Fruit fly (Drosophila melanogaster) ovary, adult (tissue): ENCODE measurements around the gene CG7724.

Experiments
- CG17801 ChIP-seq: fragments of 200-800 bp; optimal IDR thresholded peaks from 2 replicates; lab custom pipeline; 2019; ENCODE audit warnings: missing biosample characterization, mild to moderate bottlenecking, missing genetic modification characterization, moderate library complexity; ENCODE audit not compliant: partially characterized antibody

The CG7724 gene

DNA sequence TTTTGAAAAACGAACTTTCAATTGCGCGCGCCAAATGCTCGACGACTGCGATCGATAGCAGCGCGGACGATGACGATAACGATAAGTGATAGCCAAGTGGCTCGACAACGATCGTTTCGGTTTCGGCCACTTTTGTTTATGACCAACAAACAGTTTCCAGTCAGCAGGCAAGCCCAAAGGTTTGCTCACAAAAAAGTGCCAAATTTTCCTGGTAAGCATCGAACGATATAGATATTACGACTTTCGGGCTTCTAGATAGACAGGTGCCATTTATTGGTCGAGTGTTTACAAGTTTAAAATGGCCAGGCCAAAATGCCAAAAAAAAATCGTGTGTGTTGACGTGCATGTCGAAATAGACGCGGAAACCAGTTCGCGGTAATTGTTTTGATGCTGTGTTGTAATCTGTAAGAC, at the start of gene CG7724:
TSS of gene CG7724 (plus strand) at position 147 of the 411 bp plus-strand sequence.
- TF ChIP-seq CG17801 (GFP tag; lab: Kevin White, UChicago) = peak; percentile 5

DNA sequence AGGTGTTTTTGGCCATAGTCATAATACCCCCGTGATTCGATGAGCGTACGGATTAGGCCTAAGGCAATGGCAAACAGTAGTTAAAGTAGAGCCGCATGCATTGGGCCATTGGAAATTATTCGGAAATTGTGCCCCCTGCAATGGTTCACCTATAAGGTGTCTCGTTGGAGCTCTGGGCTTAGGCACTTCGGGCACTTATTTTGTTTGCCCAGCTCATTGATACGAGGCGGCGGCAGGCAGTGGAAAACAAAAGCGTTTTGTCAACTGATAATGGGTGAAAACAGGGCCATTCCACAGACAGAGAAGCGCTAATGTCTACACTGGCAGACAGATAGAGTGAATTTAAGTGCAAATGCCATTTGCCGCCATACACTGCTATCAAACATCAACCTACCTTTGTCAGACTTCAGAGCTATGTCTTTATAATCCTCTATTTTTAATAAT, 49.1 kb upstream of the CG7724 start:
- no peak for TF ChIP-seq CG17801 (GFP tag; lab: Kevin White, UChicago)

- peak; percentile 15 for TF ChIP-seq CG17801 (GFP tag; lab: Kevin White, UChicago)
These were observed 48.4 kb upstream of the CG7724 start for dm6 chr3L:17007041-17007471.

dm6 chr3L:17007496-17007895, 47.9 kb upstream of the CG7724 start:
- TF ChIP-seq CG17801 (GFP tag; lab: Kevin White, UChicago) = no peak

DNA sequence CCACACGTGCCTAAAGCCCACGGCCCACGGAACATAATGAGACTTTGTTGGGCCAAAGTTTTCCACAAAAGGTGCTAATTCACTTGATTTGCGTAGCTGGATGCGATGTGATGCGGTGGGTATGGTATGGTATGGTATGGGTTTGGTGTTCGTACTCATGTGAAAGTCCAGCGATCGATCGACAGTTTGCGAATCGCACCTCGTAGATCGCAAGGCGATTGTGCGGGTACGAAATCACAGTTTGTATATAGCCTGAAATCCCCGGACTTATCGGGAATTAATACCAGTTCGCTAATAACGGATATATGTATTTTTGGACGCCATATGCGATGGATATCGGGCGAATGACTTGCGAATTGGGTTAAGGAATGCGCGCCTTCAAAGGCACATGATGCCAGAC, 47.5 kb upstream of the CG7724 start:
- no peak for TF ChIP-seq CG17801 (GFP tag; lab: Kevin White, UChicago)

- TF ChIP-seq CG17801 (GFP tag; lab: Kevin White, UChicago) = no peak
These were observed 46.5 kb upstream of the CG7724 start for dm6 chr3L:17008911-17009364.

- TF ChIP-seq CG17801 (GFP tag; lab: Kevin White, UChicago) = peak; percentile 82
These were observed 45.5 kb upstream of the CG7724 start for dm6 chr3L:17009715-17010491.

DNA sequence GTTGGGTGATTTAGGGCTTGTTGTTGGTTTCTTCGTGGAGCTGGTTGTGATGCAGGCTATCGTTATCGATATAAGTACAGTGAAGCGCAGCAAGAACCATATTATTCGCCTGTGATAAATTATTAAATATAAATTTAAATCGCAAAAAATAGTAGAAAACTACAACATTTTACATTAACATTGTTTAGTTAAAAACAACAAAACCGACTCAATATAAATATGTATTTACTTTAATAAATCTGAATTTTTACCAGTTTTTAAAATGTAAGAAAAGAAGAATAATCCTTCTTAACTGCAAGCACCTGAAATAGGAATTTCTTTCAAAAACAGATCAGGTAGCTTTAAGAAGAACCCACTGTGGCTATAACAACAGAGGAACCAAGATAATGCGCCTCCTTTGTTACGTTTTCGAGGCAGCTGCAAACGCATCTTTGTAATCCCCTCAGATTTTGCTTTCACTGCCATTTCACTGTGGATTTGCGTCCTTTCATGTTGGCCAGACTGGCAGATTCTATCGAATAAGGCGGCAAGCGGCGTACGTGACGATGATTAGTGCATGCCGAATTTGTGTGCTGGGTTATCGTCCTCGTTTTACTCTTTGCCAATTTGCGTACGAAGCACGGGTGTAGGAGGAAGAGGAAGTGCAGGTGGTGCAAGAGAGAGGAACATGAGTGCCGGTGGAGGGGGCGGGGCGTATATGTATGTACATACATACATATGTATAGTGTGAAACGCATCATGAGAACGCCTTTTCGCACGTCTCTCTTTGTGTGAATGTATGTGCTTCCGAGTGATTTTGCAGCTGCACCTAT, 44.7 kb upstream of the CG7724 start:
- TF ChIP-seq CG17801 (GFP tag; lab: Kevin White, UChicago) = no peak

- TF ChIP-seq CG17801 (GFP tag; lab: Kevin White, UChicago) = no peak
These were observed 43.9 kb upstream of the CG7724 start for dm6 chr3L:17011351-17012016.

dm6 chr3L:17012017-17012719, 43.2 kb upstream of the CG7724 start, which contains the start of gene CG3764:
Gene CG3764 (minus strand): TSS chr3L:17012565.
- peak; percentile 51 for TF ChIP-seq CG17801 (GFP tag; lab: Kevin White, UChicago)

DNA sequence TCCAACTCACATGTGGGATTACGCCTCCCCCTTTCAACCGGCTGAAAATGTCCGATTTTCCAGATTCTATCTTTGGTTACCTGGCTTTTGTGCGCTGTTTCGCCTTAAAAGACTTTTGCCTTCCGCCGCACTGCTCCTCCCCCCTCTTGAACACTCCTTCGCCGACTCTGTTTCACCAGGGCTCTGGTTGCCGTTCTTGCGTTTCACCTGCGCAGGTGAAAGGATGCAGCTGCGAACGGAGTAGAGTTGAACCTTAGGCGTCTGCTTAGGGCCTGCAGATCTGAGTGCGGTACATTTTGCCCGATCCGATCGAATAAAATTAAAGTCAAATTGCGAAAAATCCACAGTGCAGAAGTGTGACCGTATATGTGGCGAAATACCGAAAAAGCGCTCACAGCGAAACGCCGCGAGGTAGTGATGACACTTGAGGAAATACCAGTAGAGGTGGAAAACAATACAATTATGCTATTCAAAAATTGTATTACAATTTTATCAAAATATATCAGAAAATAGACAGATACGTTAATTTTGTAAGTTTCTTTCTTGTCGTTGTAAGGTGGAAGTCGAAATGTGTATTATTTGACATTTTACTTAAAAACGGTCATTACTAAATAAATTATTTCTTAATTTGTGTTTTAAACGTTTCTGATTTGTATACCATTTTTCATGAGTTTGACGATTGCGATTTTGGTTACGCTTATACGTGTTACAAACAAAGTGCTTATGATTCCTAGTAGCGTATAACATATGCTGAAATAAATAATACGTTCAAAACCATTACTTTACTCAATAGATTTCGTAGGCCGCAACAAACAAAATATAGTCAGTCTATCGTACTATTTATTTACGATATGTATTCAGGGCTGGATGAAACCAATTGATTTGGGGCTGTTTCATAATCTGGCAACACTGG, 39.5 kb upstream of the CG7724 start, which contains the start of the genes CG6664 and CG7728:
TSS of gene CG6664 (minus strand) at position 518 of the 913 bp plus-strand sequence.
TSS of gene CG7728 (plus strand) at position 874 of the 913 bp plus-strand sequence.
- no peak for TF ChIP-seq CG17801 (GFP tag; lab: Kevin White, UChicago)

dm6 chr3L:17016576-17016917, 38.9 kb upstream of the CG7724 start:
- no peak for TF ChIP-seq CG17801 (GFP tag; lab: Kevin White, UChicago)

DNA sequence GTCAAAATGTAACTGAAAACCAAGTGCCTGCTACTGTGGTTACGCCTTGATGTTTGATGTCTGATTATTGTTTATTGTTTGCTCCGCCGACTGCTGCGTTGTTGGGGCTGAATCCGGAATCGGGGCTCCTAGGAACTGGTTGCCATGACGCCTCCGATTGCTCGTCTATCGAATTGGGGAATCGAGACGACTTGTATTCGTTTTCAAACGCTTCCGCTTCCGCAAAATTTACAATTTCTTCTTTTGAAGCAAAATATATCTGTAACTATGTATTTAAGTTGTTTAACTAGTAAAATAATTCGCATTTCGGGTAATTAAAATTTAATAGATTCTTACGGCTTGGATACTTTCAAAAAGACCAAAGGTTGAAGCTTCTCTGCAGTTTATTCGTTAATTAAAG, 32.7 kb upstream of the CG7724 start, which contains the start of gene CG6652:
TSS of gene CG6652 (minus strand) at position 101 of the 400 bp plus-strand sequence.
- TF ChIP-seq CG17801 (GFP tag; lab: Kevin White, UChicago) = no peak
